Worm (Caenorhabditis elegans) whole organism, mixed stage, embryonic: ENCODE measurements around the gene osm-11.

Source experiments
- lin-13 ChIP-seq: fragments of 150-350 bp; optimal IDR thresholded peaks from 2 replicates; lab custom pipeline; 2014; ENCODE audit warnings: missing biosample characterization, missing genetic modification characterization
- nhr-12 ChIP-seq: fragments of 150-350 bp; optimal IDR thresholded peaks from 2 replicates; lab custom pipeline; 2014; ENCODE audit warnings: missing biosample characterization, missing genetic modification characterization
- nhr-76 ChIP-seq: sonication (generic microtip); optimal IDR thresholded peaks from 2 replicates; lab custom pipeline; 2017; ENCODE audit warnings: missing biosample characterization, missing genetic modification characterization
- sptf-1 ChIP-seq: sonication (generic microtip); optimal IDR thresholded peaks from 2 replicates; lab custom pipeline; 2017; ENCODE audit warnings: mild to moderate bottlenecking, missing genetic modification characterization, moderate library complexity, missing compliant biosample characterization
- unc-39 ChIP-seq: fragments of 150-350 bp; optimal IDR thresholded peaks from 2 replicates; lab custom pipeline; 2014; ENCODE audit warnings: missing biosample characterization, missing genetic modification characterization
- unc-62 ChIP-seq: fragments of 150-350 bp; optimal IDR thresholded peaks from 2 replicates; lab custom pipeline; 2014; ENCODE audit warnings: missing biosample characterization, missing genetic modification reagents, missing genetic modification characterization
- zip-8 ChIP-seq: fragments of 150-350 bp; optimal IDR thresholded peaks from 2 replicates; lab custom pipeline; 2014; ENCODE audit warnings: missing biosample characterization, missing genetic modification characterization

DNA sequence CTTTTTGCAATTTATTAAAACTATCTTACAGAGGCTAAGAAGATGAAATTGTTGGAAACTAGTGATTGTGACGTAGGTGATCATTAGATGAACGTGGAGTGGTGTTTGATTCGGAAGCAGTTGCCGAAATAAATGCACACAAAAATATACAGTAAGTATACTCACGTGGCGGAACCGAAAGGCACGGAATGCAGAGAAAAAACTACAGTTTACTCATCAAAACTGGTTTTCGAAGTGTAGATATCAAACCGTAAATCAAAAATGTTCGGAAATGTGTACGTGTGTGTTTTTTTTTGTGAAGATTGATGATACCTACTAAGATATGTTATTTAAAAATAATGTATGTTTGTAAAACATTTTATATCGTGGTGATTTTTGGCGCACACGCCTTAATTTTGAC lies 5.3 kb upstream of the osm-11 start:
- TF ChIP-seq lin-13 (tag; lab: Kevin White, UChicago) (no peak), nhr-12 (no peak), sptf-1 (tag; lab: Kevin White, UChicago) (no peak), unc-39 (tag; lab: Kevin White, UChicago) (no peak), unc-62 (GFP tag; lab: Kevin White, UChicago) (no peak), nhr-76 (no peak), zip-8 (tag; lab: Kevin White, UChicago) (no peak)
